Fruit fly (Drosophila melanogaster) whole organism, wandering third instar larva: ENCODE data around the gene CG17260.

Source experiments
- CG32264 ChIP-seq: fragments of 200-800 bp; sonication (Bioruptor generic); optimal IDR thresholded peaks from 2 replicates; lab custom pipeline; 2016; ENCODE audit warnings: missing biosample characterization, missing genetic modification characterization
- HLH106 ChIP-seq: fragments of 200-800 bp; optimal IDR thresholded peaks from 3 replicates; lab custom pipeline; 2019; ENCODE audit warnings: missing biosample characterization, mild to moderate bottlenecking, missing genetic modification characterization, moderate library complexity
- h ChIP-seq: fragments of 200-800 bp; sonication (Bioruptor generic); optimal IDR thresholded peaks from 3 replicates; lab custom pipeline; 2016; ENCODE audit warnings: missing biosample characterization, mild to moderate bottlenecking, missing genetic modification characterization
- psq ChIP-seq: fragments of 200-800 bp; sonication (Bioruptor generic); optimal IDR thresholded peaks from 3 replicates; lab custom pipeline; 2017; ENCODE audit warnings: missing biosample characterization, mild to moderate bottlenecking, missing genetic modification characterization, moderate library complexity
- usp ChIP-seq: fragments of >200 bp; optimal IDR thresholded peaks from 2 replicates; lab custom pipeline; 2017; ENCODE audit warnings: missing biosample characterization, missing genetic modification characterization

dm6 chr2L:3078741-3079140, 41.7 kb downstream of the CG17260 start:
- TF ChIP-seq CG32264 (GFP tag; lab: Kevin White, UChicago) (no peak), HLH106 (no peak), usp (GFP tag; lab: Kevin White, UChicago) (no peak), psq (GFP tag; lab: Kevin White, UChicago) (no peak), h (GFP tag; lab: Kevin White, UChicago) (no peak)
